Worm (Caenorhabditis elegans) whole organism, L4/young adult: Measurements from ENCODE around the gene srj-18.

Experiments
- dao-5 ChIP-seq: sonication (generic microtip); optimal IDR thresholded peaks from 2 replicates; lab custom pipeline; 2016; ENCODE audit warnings: missing genotype, missing genetic modification characterization, moderate library complexity, missing compliant biosample characterization
- him-1 ChIP-seq: sonication (generic microtip); optimal IDR thresholded peaks from 2 replicates; lab custom pipeline; 2016; ENCODE audit warnings: missing genotype, missing genetic modification reagents, missing genetic modification characterization, missing compliant biosample characterization

DNA sequence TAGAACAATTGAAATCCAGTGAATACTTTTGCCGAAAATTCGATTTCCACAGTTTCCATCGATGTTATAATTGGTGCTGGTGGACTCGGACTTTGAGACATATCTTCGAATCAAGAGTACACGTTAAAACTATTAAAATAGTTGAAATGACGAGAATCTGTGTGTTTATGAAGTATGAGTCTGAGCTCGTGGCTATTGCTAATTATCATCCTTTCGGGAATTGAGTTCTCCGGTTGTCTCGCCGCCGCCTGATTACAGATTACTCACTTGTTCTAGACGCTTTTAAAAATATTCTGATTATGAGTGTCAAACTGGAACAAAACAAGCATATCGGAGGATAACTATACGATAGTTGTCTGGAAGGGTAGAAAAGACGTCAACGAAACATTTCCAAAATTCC is 36.0 kb upstream of the srj-18 start, which contains the start of gene srg-56:
- no peak for TF ChIP-seq him-1 (tag; lab: Kevin White, UChicago)
- TF ChIP-seq dao-5 (tag; lab: Kevin White, UChicago), result no peak
